Worm (Caenorhabditis elegans) whole organism, late embryonic: Measurements from ENCODE around the gene emb-8.

Experiments
- ama-1 ChIP-seq: fragments of 150-350 bp; optimal IDR thresholded peaks from 2 replicates; lab custom pipeline; 2014
- ceh-22 ChIP-seq: sonication (generic microtip); optimal IDR thresholded peaks from 2 replicates; lab custom pipeline; 2017; ENCODE audit warnings: missing biosample characterization, missing genetic modification characterization
- ceh-30 ChIP-seq: fragments of 150-350 bp; optimal IDR thresholded peaks from 2 replicates; lab custom pipeline; 2014; ENCODE audit warnings: missing biosample characterization, missing genetic modification characterization
- elt-2 ChIP-seq: sonication (generic microtip); optimal IDR thresholded peaks from 2 replicates; lab custom pipeline; 2016; ENCODE audit warnings: missing genetic modification reagents, missing genetic modification characterization, missing compliant biosample characterization
- hlh-30 ChIP-seq: sonication (generic microtip); optimal IDR thresholded peaks from 2 replicates; lab custom pipeline; 2017; ENCODE audit warnings: antibody characterized with exemption, missing genetic modification characterization, missing compliant biosample characterization; ENCODE audit not compliant: insufficient read depth
- lim-6 ChIP-seq: sonication (generic microtip); optimal IDR thresholded peaks from 2 replicates; lab custom pipeline; 2016; ENCODE audit warnings: missing genetic modification characterization, missing compliant biosample characterization
- nfya-1 ChIP-seq: sonication (generic microtip); optimal IDR thresholded peaks from 2 replicates; lab custom pipeline; 2017; ENCODE audit warnings: missing genetic modification characterization, mild to moderate bottlenecking, missing compliant biosample characterization, antibody characterized with exemption, moderate library complexity
- pag-3 ChIP-seq: sonication (generic microtip); optimal IDR thresholded peaks from 2 replicates; lab custom pipeline; 2016; ENCODE audit warnings: missing compliant biosample characterization, missing genetic modification characterization, borderline replicate concordance
- pax-1 ChIP-seq: fragments of 150-350 bp; optimal IDR thresholded peaks from 2 replicates; lab custom pipeline; 2014; ENCODE audit warnings: missing biosample characterization, missing genetic modification characterization
- syd-9 ChIP-seq: sonication (generic microtip); optimal IDR thresholded peaks from 2 replicates; lab custom pipeline; 2016; ENCODE audit warnings: mild to moderate bottlenecking, missing genetic modification characterization, moderate library complexity, missing compliant biosample characterization
- tbx-2 ChIP-seq: sonication (generic microtip); optimal IDR thresholded peaks from 2 replicates; lab custom pipeline; 2016; ENCODE audit warnings: missing genetic modification characterization, missing compliant biosample characterization
- tbx-7 ChIP-seq: sonication (generic microtip); optimal IDR thresholded peaks from 2 replicates; lab custom pipeline; 2016; ENCODE audit warnings: missing genotype, missing genetic modification characterization, missing compliant biosample characterization

- TF ChIP-seq syd-9 (tag; lab: Kevin White, UChicago) (no peak), pax-1 (tag; lab: Kevin White, UChicago) (no peak), nfya-1 (tag; lab: Kevin White, UChicago) (no peak), ceh-22 (no peak), ceh-30 (tag; lab: Kevin White, UChicago) (no peak), tbx-2 (tag; lab: Kevin White, UChicago) (no peak), elt-2 (tag; lab: Kevin White, UChicago) (no peak), ama-1 (lab: Kevin White, UChicago) (no peak), tbx-7 (tag; lab: Kevin White, UChicago) (no peak), pag-3 (tag; lab: Kevin White, UChicago) (no peak), hlh-30 (tag; lab: Kevin White, UChicago) (no peak), lim-6 (no peak)
These were observed 17.8 kb downstream of the emb-8 start for ce11 chrIII:5181641-5182040.
